Fruit fly (Drosophila melanogaster) whole organism, embryonic: Measurements from ENCODE around the gene CG6693.

Experiments used
- Asciz ChIP-seq: fragments of 200-800 bp; sonication (Bioruptor generic); optimal IDR thresholded peaks from 2 replicates; lab custom pipeline; 2017; ENCODE audit warnings: missing biosample characterization, mild to moderate bottlenecking, missing genetic modification characterization, missing genetic modification reagents
- Awh ChIP-seq: fragments of 200-800 bp; sonication (Bioruptor generic); IDR thresholded peaks from 2 replicates; pipeline ENCODE4, ENCODE4 v1.3.6; 2022; ENCODE audit warnings: missing biosample characterization, missing genetic modification characterization
- CG10654 ChIP-seq: fragments of 200-800 bp; sonication (Bioruptor generic); optimal IDR thresholded peaks from 2 replicates; lab custom pipeline; 2016; ENCODE audit warnings: missing biosample characterization, missing genetic modification characterization
- CG10959 ChIP-seq: fragments of 200-800 bp; sonication (Bioruptor generic); IDR thresholded peaks from 2 replicates; pipeline ENCODE4 v1.3.6; 2022; ENCODE audit warnings: missing biosample characterization, missing genetic modification characterization
- CG13287 ChIP-seq: fragments of 200-800 bp; sonication (Bioruptor generic); IDR thresholded peaks from 2 replicates; pipeline ENCODE4 v1.3.6; 2022; ENCODE audit warnings: missing biosample characterization, missing genetic modification characterization; ENCODE audit not compliant: partially characterized antibody
- CG13424 ChIP-seq: fragments of 200-800 bp; sonication (Bioruptor generic); optimal IDR thresholded peaks from 2 replicates; lab custom pipeline; 2019; ENCODE audit warnings: missing biosample characterization, mild to moderate bottlenecking, missing genetic modification characterization, moderate library complexity
- CG13775 ChIP-seq: fragments of 200-800 bp; sonication (Bioruptor generic); optimal IDR thresholded peaks from 3 replicates; lab custom pipeline; 2017; ENCODE audit warnings: missing biosample characterization, mild to moderate bottlenecking, missing genetic modification characterization
- CG14050 ChIP-seq: fragments of 200-800 bp; sonication (Bioruptor generic); IDR thresholded peaks from 3 replicates; pipeline ENCODE4 v1.3.6; 2022; ENCODE audit warnings: missing biosample characterization, missing genetic modification characterization
- CG14710 ChIP-seq: fragments of 200-800 bp; sonication (Bioruptor generic); optimal IDR thresholded peaks from 3 replicates; lab custom pipeline; 2019; ENCODE audit warnings: missing biosample characterization, mild to moderate bottlenecking, missing genetic modification characterization, moderate library complexity
- CG14965 ChIP-seq: fragments of 200-800 bp; sonication (Bioruptor generic); optimal IDR thresholded peaks from 2 replicates; lab custom pipeline; 2016; ENCODE audit warnings: missing biosample characterization, missing genetic modification characterization, borderline replicate concordance
- CG15479 ChIP-seq: fragments of 200-800 bp; sonication (Bioruptor generic); optimal IDR thresholded peaks from 3 replicates; lab custom pipeline; 2019; ENCODE audit warnings: missing biosample characterization, mild to moderate bottlenecking, missing genetic modification characterization, moderate library complexity
- CG1602 ChIP-seq: fragments of 200-800 bp; sonication (Bioruptor generic); optimal IDR thresholded peaks from 3 replicates; lab custom pipeline; 2016; ENCODE audit warnings: missing biosample characterization, missing genetic modification characterization
- CG16779 ChIP-seq: fragments of 200-800 bp; sonication (Bioruptor generic); IDR thresholded peaks from 2 replicates; pipeline ENCODE4 v1.3.6; 2022; ENCODE audit warnings: missing biosample characterization, missing genetic modification characterization
- CG17568 ChIP-seq: fragments of 200-800 bp; sonication (Bioruptor generic); optimal IDR thresholded peaks from 2 replicates; lab custom pipeline; 2018; ENCODE audit warnings: missing biosample characterization, mild to moderate bottlenecking, missing genetic modification characterization, moderate library complexity
- CG2120 ChIP-seq: fragments of 200-800 bp; sonication (Bioruptor generic); optimal IDR thresholded peaks from 3 replicates; lab custom pipeline; 2016; ENCODE audit warnings: missing biosample characterization, missing genetic modification characterization
- CG2129 ChIP-seq: fragments of 200-800 bp; sonication (Bioruptor generic); IDR thresholded peaks from 2 replicates; pipeline ENCODE4 v1.3.6; 2022; ENCODE audit warnings: missing biosample characterization, missing genetic modification characterization; ENCODE audit not compliant: partially characterized antibody
- CG2678 ChIP-seq: fragments of 200-800 bp; sonication (Bioruptor generic); optimal IDR thresholded peaks from 3 replicates; lab custom pipeline; 2019; ENCODE audit warnings: missing biosample characterization, mild to moderate bottlenecking, missing genetic modification characterization, moderate library complexity
- CG3163 ChIP-seq: fragments of 200-800 bp; sonication (Bioruptor generic); optimal IDR thresholded peaks from 3 replicates; lab custom pipeline; 2016; ENCODE audit warnings: missing biosample characterization, missing genetic modification characterization
- CG3838 ChIP-seq: fragments of 200-800 bp; sonication (Bioruptor generic); optimal IDR thresholded peaks from 3 replicates; lab custom pipeline; 2016; ENCODE audit warnings: missing biosample characterization, missing genetic modification characterization
- CG3847 ChIP-seq: fragments of 200-800 bp; sonication (Bioruptor generic); IDR thresholded peaks from 2 replicates; pipeline ENCODE4 v1.3.6; 2022; ENCODE audit warnings: missing biosample characterization, missing genetic modification characterization
- CG4730 ChIP-seq: fragments of 200-800 bp; sonication (Bioruptor generic); IDR thresholded peaks from 2 replicates; pipeline ENCODE4 v1.3.6; 2022; ENCODE audit warnings: missing biosample characterization, missing genetic modification characterization
- CG8388 ChIP-seq: fragments of 200-800 bp; sonication (Bioruptor generic); optimal IDR thresholded peaks from 2 replicates; lab custom pipeline; 2019; ENCODE audit warnings: missing biosample characterization, mild to moderate bottlenecking, missing genetic modification characterization, moderate library complexity
- Dbx ChIP-seq: fragments of 200-800 bp; sonication (Bioruptor generic); IDR thresholded peaks from 3 replicates; pipeline ENCODE4 v1.3.6; 2022; ENCODE audit warnings: missing biosample characterization, missing genetic modification characterization
- Dfd ChIP-seq, 2 experiments: fragments of >200 bp; optimal IDR thresholded peaks; 2 replicates each; lab custom pipeline; 2017; ENCODE audit warnings: missing biosample characterization in 2 of 2, missing genetic modification characterization in 2 of 2
- Eip74EF ChIP-seq, 2 experiments: fragments of 200-800 bp in 1 of 2; fragments of >200 bp in 1 of 2; sonication (Bioruptor generic) in 1 of 2; optimal IDR thresholded peaks; 2 replicates each; lab custom pipeline; 2017 to 2019; ENCODE audit warnings: missing biosample characterization in 2 of 2, missing genetic modification characterization in 2 of 2, mild to moderate bottlenecking in 1 of 2, moderate library complexity in 1 of 2
- Fer2 ChIP-seq: fragments of 200-800 bp; sonication (Bioruptor generic); optimal IDR thresholded peaks from 2 replicates; lab custom pipeline; 2018; ENCODE audit warnings: missing biosample characterization, mild to moderate bottlenecking, missing genetic modification characterization, moderate library complexity
- Hmr ChIP-seq: fragments of 200-800 bp; sonication (Bioruptor generic); optimal IDR thresholded peaks from 3 replicates; lab custom pipeline; 2017; ENCODE audit warnings: mild to moderate bottlenecking, missing biosample characterization, missing genetic modification reagents, missing genetic modification characterization
- Hmx ChIP-seq: fragments of 200-800 bp; sonication (Bioruptor generic); optimal IDR thresholded peaks from 2 replicates; lab custom pipeline; 2016; ENCODE audit warnings: missing biosample characterization, missing genetic modification characterization
- Nf-YB ChIP-seq: fragments of 200-800 bp; sonication (Bioruptor generic); optimal IDR thresholded peaks from 3 replicates; lab custom pipeline; 2019; ENCODE audit warnings: missing biosample characterization, mild to moderate bottlenecking, missing genetic modification characterization, moderate library complexity
- NfI ChIP-seq: fragments of 200-800 bp; sonication (Bioruptor generic); optimal IDR thresholded peaks from 3 replicates; lab custom pipeline; 2018; ENCODE audit warnings: missing biosample characterization, mild to moderate bottlenecking, missing genetic modification characterization, moderate library complexity
- Sox100B ChIP-seq: fragments of 200-800 bp; sonication (Bioruptor generic); optimal IDR thresholded peaks from 3 replicates; lab custom pipeline; 2018; ENCODE audit warnings: missing biosample characterization, mild to moderate bottlenecking, missing genetic modification characterization
- abd-A ChIP-seq: fragments of 200-800 bp; sonication (Bioruptor generic); optimal IDR thresholded peaks from 3 replicates; lab custom pipeline; 2019; ENCODE audit warnings: missing biosample characterization, mild to moderate bottlenecking, missing genetic modification characterization, moderate library complexity
- ac ChIP-seq: fragments of 200-800 bp; sonication (Bioruptor generic); optimal IDR thresholded peaks from 3 replicates; lab custom pipeline; 2017; ENCODE audit warnings: missing biosample characterization, mild to moderate bottlenecking, missing genetic modification characterization
- chn ChIP-seq: fragments of 200-800 bp; sonication (Bioruptor generic); optimal IDR thresholded peaks from 2 replicates; lab custom pipeline; 2016; ENCODE audit warnings: missing biosample characterization, missing genetic modification characterization
- dati ChIP-seq: fragments of 200-800 bp; sonication (Bioruptor generic); IDR thresholded peaks from 2 replicates; pipeline ENCODE4 v1.3.6; 2022; ENCODE audit warnings: missing biosample characterization, missing genetic modification characterization
- ewg ChIP-seq: fragments of 200-800 bp; sonication (Bioruptor generic); optimal IDR thresholded peaks from 3 replicates; lab custom pipeline; 2017; ENCODE audit warnings: mild to moderate bottlenecking, missing biosample characterization, missing genetic modification reagents, missing genetic modification characterization
- fd64A ChIP-seq: fragments of 200-800 bp; sonication (Bioruptor generic); optimal IDR thresholded peaks from 3 replicates; lab custom pipeline; 2018; ENCODE audit warnings: missing biosample characterization, mild to moderate bottlenecking, missing genetic modification characterization
- grau ChIP-seq: fragments of 200-800 bp; optimal IDR thresholded peaks from 3 replicates; lab custom pipeline; 2019; ENCODE audit warnings: missing biosample characterization, mild to moderate bottlenecking, missing genetic modification characterization, moderate library complexity
- gsb ChIP-seq: fragments of 200-800 bp; sonication (Bioruptor generic); IDR thresholded peaks from 2 replicates; pipeline ENCODE4 v1.3.6; 2022; ENCODE audit warnings: missing biosample characterization, missing genetic modification characterization
- ind ChIP-seq: fragments of 200-800 bp; sonication (Bioruptor generic); optimal IDR thresholded peaks from 3 replicates; lab custom pipeline; 2016; ENCODE audit warnings: missing biosample characterization, missing genetic modification characterization
- lab ChIP-seq: fragments of 200-800 bp; sonication (Bioruptor generic); optimal IDR thresholded peaks from 3 replicates; lab custom pipeline; 2017; ENCODE audit warnings: missing biosample characterization, missing genetic modification characterization, mild to moderate bottlenecking, moderate library complexity, missing genetic modification reagents
- mam ChIP-seq: fragments of 200-800 bp; sonication (Bioruptor generic); optimal IDR thresholded peaks from 3 replicates; lab custom pipeline; 2016; ENCODE audit warnings: missing biosample characterization, missing genetic modification characterization
- nerfin-1 ChIP-seq: fragments of 200-800 bp; sonication (Bioruptor generic); optimal IDR thresholded peaks from 3 replicates; lab custom pipeline; 2019; ENCODE audit warnings: missing biosample characterization, mild to moderate bottlenecking, missing genetic modification characterization, moderate library complexity
- pb ChIP-seq: fragments of 200-800 bp; sonication (Bioruptor generic); optimal IDR thresholded peaks from 3 replicates; lab custom pipeline; 2016; ENCODE audit warnings: missing biosample characterization, missing genetic modification characterization
- pho ChIP-seq: fragments of 200-800 bp; sonication (Bioruptor generic); optimal IDR thresholded peaks from 2 replicates; lab custom pipeline; 2016; ENCODE audit warnings: missing biosample characterization, missing genetic modification characterization
- salm ChIP-seq: fragments of 200-800 bp; sonication (Bioruptor generic); optimal IDR thresholded peaks from 2 replicates; lab custom pipeline; 2018; ENCODE audit warnings: missing biosample characterization, mild to moderate bottlenecking, missing genetic modification characterization
- scrt ChIP-seq: fragments of 200-800 bp; sonication (Bioruptor generic); optimal IDR thresholded peaks from 2 replicates; lab custom pipeline; 2018; ENCODE audit warnings: missing biosample characterization, mild to moderate bottlenecking, missing genetic modification characterization, moderate library complexity
- sr ChIP-seq: fragments of 200-800 bp; sonication (Bioruptor generic); IDR thresholded peaks from 3 replicates; pipeline ENCODE4 v1.3.6; 2022; ENCODE audit warnings: missing biosample characterization, missing genetic modification characterization
- unc-4 ChIP-seq: fragments of 200-800 bp; sonication (Bioruptor generic); IDR thresholded peaks from 2 replicates; pipeline ENCODE4 v1.3.6; 2022; ENCODE audit warnings: missing biosample characterization, missing genetic modification characterization; ENCODE audit not compliant: partially characterized antibody

CG6693 gene

dm6 chr3R:11216156-11216630, 5.2 kb downstream of the CG6693 start, which contains the start of the genes RpS25 and CG4820 (continued):
- TF ChIP-seq CG10654, result peak; percentile 90
- peak; percentile 94 for TF ChIP-seq fd64A (GFP tag; lab: Kevin White, UChicago)
- TF ChIP-seq sr, result peak; percentile 82
- peak; percentile 77 for TF ChIP-seq Nf-YB (GFP tag; lab: Kevin White, UChicago)
- TF ChIP-seq CG2120 (GFP tag; lab: Kevin White, UChicago), result peak; percentile 78
- peak; percentile 82 for TF ChIP-seq ac (GFP tag; lab: Kevin White, UChicago)
- TF ChIP-seq Fer2, result peak; percentile 85
- TF ChIP-seq Hmr, result peak; percentile 97
- TF ChIP-seq Hmx (GFP tag; lab: Kevin White, UChicago), result peak; percentile 25
- TF ChIP-seq Asciz, result peak; percentile 89
- peak; percentile 84 for TF ChIP-seq CG13424
- TF ChIP-seq NfI, result peak; percentile 96
- peak; percentile 66 for TF ChIP-seq CG14965 (GFP tag; lab: Kevin White, UChicago)
- TF ChIP-seq pb (GFP tag; lab: Kevin White, UChicago), result peak; percentile 93
- TF ChIP-seq abd-A (tag; lab: Kevin White, UChicago), result no peak
- TF ChIP-seq CG13287 (GFP tag; lab: Robert Waterston, UW), result peak; percentile 91
- TF ChIP-seq lab (GFP tag; lab: Kevin White, UChicago), result peak; percentile 97
- TF ChIP-seq CG10959, result peak; percentile 72
- TF ChIP-seq Awh (GFP tag; lab: Robert Waterston, UW), result peak; percentile 78
- peak; percentile 72 for TF ChIP-seq ind (GFP tag; lab: Kevin White, UChicago)
- TF ChIP-seq CG16779, result peak; percentile 79
- TF ChIP-seq CG13775, result peak; percentile 97
- TF ChIP-seq CG3847 (GFP tag; lab: Robert Waterston, UW), result peak; percentile 95
- peak; percentile 94 for TF ChIP-seq CG15479 (GFP tag; lab: Kevin White, UChicago)
- peak; percentile 87 for TF ChIP-seq scrt (GFP tag; lab: Kevin White, UChicago)
- TF ChIP-seq CG14710 (tag; lab: Kevin White, UChicago), result peak; percentile 96
- peak; percentile 85 for TF ChIP-seq CG14050
- TF ChIP-seq CG3163 (GFP tag; lab: Kevin White, UChicago), result peak; percentile 82
- peak; percentile 85 for TF ChIP-seq CG2678 (tag; lab: Kevin White, UChicago)
- peak; percentile 92 for TF ChIP-seq Dbx (GFP tag; lab: Robert Waterston, UW)
- TF ChIP-seq CG17568 (GFP tag; lab: Kevin White, UChicago), result peak; percentile 93
- peak; percentile 66 for TF ChIP-seq gsb (GFP tag; lab: Robert Waterston, UW)
- peak; percentile 76 for TF ChIP-seq mam (GFP tag; lab: Kevin White, UChicago)
- peak; percentile 61 for TF ChIP-seq CG1602 (GFP tag; lab: Kevin White, UChicago)
- peak; percentile 72 for TF ChIP-seq chn (GFP tag; lab: Kevin White, UChicago)
- peak; percentile 82 for TF ChIP-seq CG8388 (GFP tag; lab: Kevin White, UChicago)
- peak; percentile 75 for TF ChIP-seq CG4730 (GFP tag; lab: Robert Waterston, UW)
- TF ChIP-seq Eip74EF (GFP tag; optimal IDR thresholded peaks at IDR 0.05; lab: Kevin White, UChicago), result peak in 1 of 2 experiments; percentile 84
- peak; percentile 84 for TF ChIP-seq dati (GFP tag; lab: Robert Waterston, UW)
- TF ChIP-seq salm (tag; lab: Kevin White, UChicago), result peak; percentile 85
- TF ChIP-seq CG3838 (GFP tag; lab: Kevin White, UChicago), result peak; percentile 75
- TF ChIP-seq nerfin-1, result peak; percentile 91
- peak; percentile 92 for TF ChIP-seq Sox100B (GFP tag; lab: Kevin White, UChicago)
- TF ChIP-seq unc-4 (GFP tag; lab: Robert Waterston, UW), result peak; percentile 93
- no peak for TF ChIP-seq Dfd (GFP tag; optimal IDR thresholded peaks at IDR 0.05; lab: Kevin White, UChicago)
- peak; percentile 94 for TF ChIP-seq pho (GFP tag; lab: Kevin White, UChicago)
- peak; percentile 86 for TF ChIP-seq grau (tag; lab: Kevin White, UChicago)
- TF ChIP-seq ewg (GFP tag; lab: Kevin White, UChicago), result peak; percentile 95
- TF ChIP-seq CG2129, result peak; percentile 77
